Fruit fly (Drosophila melanogaster): ENCODE results near the gene IP3K2.

IP3K2 gene

dm6 chrX:13276713-13277112 is 26.7 kb upstream of the IP3K2 start (continued):
- TF ChIP-seq Nf-YC (tag; optimal IDR thresholded peaks at IDR 0.05) (peak; percentile 56), bowl (GFP tag; IDR thresholded peaks at IDR 0.05) (no peak), CG15479 (GFP tag; optimal IDR thresholded peaks at IDR 0.05) (no peak), eyg (GFP tag; optimal IDR thresholded peaks at IDR 0.05) (no peak), CG6683 (GFP tag; optimal IDR thresholded peaks at IDR 0.05) (peak; percentile 74), tgo (GFP tag; IDR thresholded peaks at IDR 0.05) (peak; percentile 81), sob (GFP tag; IDR thresholded peaks at IDR 0.05) (peak; percentile 89), CG4404 (GFP tag; IDR thresholded peaks at IDR 0.05) (peak; percentile 35), Fer3 (tag; optimal IDR thresholded peaks at IDR 0.05) (peak; percentile 88), CG10321 (GFP tag; IDR thresholded peaks at IDR 0.05) (peak; percentile 64), CG6689 (GFP tag; IDR thresholded peaks at IDR 0.05) (peak; percentile 79), CG33557 (GFP tag; optimal IDR thresholded peaks at IDR 0.05) (no peak), fd102C (GFP tag; optimal IDR thresholded peaks at IDR 0.05) (no peak), CG9727 (GFP tag; optimal IDR thresholded peaks at IDR 0.05) (peak; percentile 78), Hr3 (GFP tag; optimal IDR thresholded peaks at IDR 0.05) (peak; percentile 55), CG7745 (tag; optimal IDR thresholded peaks at IDR 0.05) (no peak), onecut (GFP tag; IDR thresholded peaks at IDR 0.05) (0 out of 2 replicates have a peak, but pooled peaks have one; percentile 16), dysf (GFP tag; IDR thresholded peaks at IDR 0.05) (peak; percentile 87), nmo (GFP tag; optimal IDR thresholded peaks at IDR 0.05) (peak; percentile 70), CG14014 (GFP tag; IDR thresholded peaks at IDR 0.05) (peak; percentile 89), CHES-1-like (GFP tag; optimal IDR thresholded peaks at IDR 0.05) (no peak), Fer2 (tag; optimal IDR thresholded peaks at IDR 0.05) (peak; percentile 60), CG34376 (GFP tag; optimal IDR thresholded peaks at IDR 0.05) (peak; percentile 29), eve (GFP tag; optimal IDR thresholded peaks at IDR 0.05) (no peak), Usf (GFP tag; optimal IDR thresholded peaks at IDR 0.05) (peak; percentile 2), schlank (tag; optimal IDR thresholded peaks at IDR 0.05) (peak; percentile 53), Nf-YA (GFP tag; IDR thresholded peaks at IDR 0.05) (peak; percentile 51; the same call in 1 of the 2 replicates), Lhr (GFP tag; optimal IDR thresholded peaks at IDR 0.05) (no peak), CG11504 (tag; optimal IDR thresholded peaks at IDR 0.05) (peak; percentile 85), CG15011 (GFP tag; optimal IDR thresholded peaks at IDR 0.05) (peak; percentile 68), CG10147 (GFP tag; optimal IDR thresholded peaks at IDR 0.05) (peak; percentile 82), Poxn (GFP tag; IDR thresholded peaks at IDR 0.05) (0 out of 2 replicates have a peak, but pooled peaks have one; percentile 18), Atf6 (GFP tag; IDR thresholded peaks at IDR 0.05) (peak; percentile 88), CG11696 (GFP tag; IDR thresholded peaks at IDR 0.05) (peak; percentile 67; the same call in 1 of the 2 replicates), gce (GFP tag; IDR thresholded peaks at IDR 0.05) (peak; percentile 56; the same call in 1 of the 3 replicates), CG10462 (GFP tag; optimal IDR thresholded peaks at IDR 0.05) (peak; percentile 22), CG2889 (GFP tag; IDR thresholded peaks at IDR 0.05) (peak; percentile 55; the same call in 1 of the 3 replicates), CG7271 (tag; optimal IDR thresholded peaks at IDR 0.05) (peak; percentile 15), nom (GFP tag; optimal IDR thresholded peaks at IDR 0.05) (no peak), Side (GFP tag; optimal IDR thresholded peaks at IDR 0.05) (no peak), CG8765 (GFP tag; IDR thresholded peaks at IDR 0.05) (peak; percentile 16; the same call in 1 of the 2 replicates), CG3163 (GFP tag; optimal IDR thresholded peaks at IDR 0.05) (no peak), CG3726 (GFP tag; IDR thresholded peaks at IDR 0.05) (peak; percentile 50; the same call in 1 of the 3 replicates), CG11695 (GFP tag; IDR thresholded peaks at IDR 0.05) (peak; percentile 86), Asciz (GFP tag; optimal IDR thresholded peaks at IDR 0.05) (peak; percentile 14), zfh1 (GFP tag; IDR thresholded peaks at IDR 0.05) (peak; percentile 70; the same call in 2 of the 3 replicates), CG1529 (GFP tag; optimal IDR thresholded peaks at IDR 0.05) (no peak), ken (GFP tag; IDR thresholded peaks at IDR 0.05) (0 out of 3 replicates have a peak, but pooled peaks have one; percentile 40), CG2678 (tag; optimal IDR thresholded peaks at IDR 0.05) (peak; percentile 91), tx (GFP tag; optimal IDR thresholded peaks at IDR 0.05) (no peak), cato (GFP tag; optimal IDR thresholded peaks at IDR 0.05; ENCODE audit: borderline replicate concordance) (peak; percentile 3)

All from whole organism, embryonic.